Worm (Caenorhabditis elegans) whole organism, L4 larva: Measurements from ENCODE around the gene unc-130.

Source experiments
- F26F4.8 ChIP-seq: fragments of 200-800 bp; sonication (Bioruptor generic); conservative IDR thresholded peaks from 2 replicates; pipeline ENCODE4 v1.3.6; 2022; ENCODE audit warnings: missing genetic modification characterization, missing compliant biosample characterization
- skn-1 ChIP-seq: fragments of 150-350 bp; optimal IDR thresholded peaks from 2 replicates; lab custom pipeline; 2014; ENCODE audit warnings: missing biosample characterization, missing genetic modification characterization
- zfp-3 ChIP-seq: fragments of 200-800 bp; sonication (Bioruptor generic); conservative IDR thresholded peaks from 2 replicates; pipeline ENCODE4 v1.3.6; 2022; ENCODE audit warnings: missing genetic modification reagents, missing genetic modification characterization, missing compliant biosample characterization

DNA sequence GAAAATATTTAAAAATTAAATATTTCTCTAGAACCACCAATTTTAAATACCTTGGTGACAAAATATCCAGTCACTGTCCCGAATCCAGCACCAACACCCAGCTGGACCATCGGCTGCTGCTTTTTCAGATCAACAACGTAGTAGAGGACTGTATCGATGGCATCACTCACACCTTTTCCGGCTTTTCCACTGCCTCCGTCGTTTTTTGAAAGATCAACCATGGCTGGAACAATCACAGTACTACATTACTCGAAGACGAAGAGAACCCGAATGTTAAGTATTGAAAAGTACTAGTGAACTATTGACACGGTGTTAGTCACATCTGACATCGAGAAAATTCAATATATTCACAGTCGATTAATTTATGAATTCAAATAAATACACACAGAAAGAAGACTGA, 44.7 kb upstream of the unc-130 start, which contains the start of gene fndc-1:
- TF ChIP-seq skn-1 (tag; lab: Kevin White, UChicago) = no peak
- no peak for TF ChIP-seq zfp-3 (GFP tag; lab: Robert Waterston, UW)
- no peak for TF ChIP-seq F26F4.8 (GFP tag; lab: Robert Waterston, UW)
